Worm (Caenorhabditis elegans) whole organism, mixed stage, embryonic: ENCODE results near the gene ints-11.
A peak's percentile ranks its signal among the peaks of the same experiment; 100 is the strongest.

ENCODE experiments used
- M03D4.4 ChIP-seq: sonication (generic microtip); optimal IDR thresholded peaks from 2 replicates; lab custom pipeline; 2017; ENCODE audit warnings: mild to moderate bottlenecking, missing genetic modification characterization, missing compliant biosample characterization
- bed-3 ChIP-seq: fragments of 200-800 bp; sonication (Bioruptor generic); optimal IDR thresholded peaks from 3 replicates; lab custom pipeline; 2018; ENCODE audit warnings: mild to moderate bottlenecking, missing genetic modification characterization, moderate library complexity, missing compliant biosample characterization
- blmp-1 ChIP-seq: fragments of 150-350 bp; optimal IDR thresholded peaks from 2 replicates; lab custom pipeline; 2014; ENCODE audit warnings: missing biosample characterization, missing genetic modification characterization
- ceh-39 ChIP-seq: fragments of 150-350 bp; optimal IDR thresholded peaks from 2 replicates; lab custom pipeline; 2014; ENCODE audit warnings: missing biosample characterization, missing genetic modification characterization
- ceh-83 ChIP-seq: fragments of 200-800 bp; sonication (Bioruptor generic); optimal IDR thresholded peaks from 2 replicates; lab custom pipeline; 2018; ENCODE audit warnings: mild to moderate bottlenecking, missing genetic modification characterization, missing compliant biosample characterization
- ces-1 ChIP-seq: fragments of 150-350 bp; optimal IDR thresholded peaks from 2 replicates; lab custom pipeline; 2014; ENCODE audit warnings: missing biosample characterization, missing genetic modification reagents, missing genetic modification characterization
- drap-1 ChIP-seq: fragments of 200-800 bp; sonication (Bioruptor generic); optimal IDR thresholded peaks from 3 replicates; lab custom pipeline; 2018; ENCODE audit warnings: mild to moderate bottlenecking, missing genetic modification characterization, missing compliant biosample characterization
- elt-1 ChIP-seq: sonication (generic microtip); optimal IDR thresholded peaks from 2 replicates; lab custom pipeline; 2017; ENCODE audit warnings: missing genetic modification characterization, mild to moderate bottlenecking, missing compliant biosample characterization, antibody characterized with exemption, moderate library complexity, borderline replicate concordance; ENCODE audit not compliant: insufficient read depth
- elt-3 ChIP-seq: fragments of 150-350 bp; optimal IDR thresholded peaks from 2 replicates; lab custom pipeline; 2014; ENCODE audit warnings: missing biosample characterization, missing genetic modification characterization
- flh-1 ChIP-seq: fragments of 200-800 bp; sonication (Bioruptor generic); optimal IDR thresholded peaks from 2 replicates; lab custom pipeline; 2018; ENCODE audit warnings: mild to moderate bottlenecking, missing genetic modification characterization, moderate library complexity, missing compliant biosample characterization
- ham-2 ChIP-seq: fragments of 200-800 bp; sonication (Bioruptor generic); optimal IDR thresholded peaks from 2 replicates; lab custom pipeline; 2018; ENCODE audit warnings: mild to moderate bottlenecking, missing genetic modification characterization, missing compliant biosample characterization
- hlh-1 ChIP-seq: fragments of 150-350 bp; optimal IDR thresholded peaks from 2 replicates; lab custom pipeline; 2014; ENCODE audit warnings: missing biosample characterization, missing genetic modification reagents, missing genetic modification characterization
- lin-13 ChIP-seq: fragments of 150-350 bp; optimal IDR thresholded peaks from 2 replicates; lab custom pipeline; 2014; ENCODE audit warnings: missing biosample characterization, missing genetic modification characterization
- lin-32 ChIP-seq: fragments of 200-800 bp; sonication (Bioruptor generic); optimal IDR thresholded peaks from 2 replicates; lab custom pipeline; 2018; ENCODE audit warnings: mild to moderate bottlenecking, missing genetic modification characterization, missing compliant biosample characterization
- lsy-2 ChIP-seq: fragments of 150-350 bp; optimal IDR thresholded peaks from 2 replicates; lab custom pipeline; 2014; ENCODE audit warnings: missing biosample characterization, missing genetic modification characterization
- mab-5 ChIP-seq: fragments of 150-350 bp; optimal IDR thresholded peaks from 2 replicates; lab custom pipeline; 2014; ENCODE audit warnings: missing biosample characterization, missing genetic modification characterization
- mep-1 ChIP-seq: fragments of 150-350 bp; optimal IDR thresholded peaks from 2 replicates; lab custom pipeline; 2017; ENCODE audit warnings: missing biosample characterization, missing genetic modification reagents, missing genetic modification characterization, inconsistent platforms
- mls-2 ChIP-seq: sonication (generic microtip); optimal IDR thresholded peaks from 2 replicates; lab custom pipeline; 2016; ENCODE audit warnings: mild to moderate bottlenecking, missing genetic modification characterization, moderate library complexity, missing compliant biosample characterization
- nhr-12 ChIP-seq: fragments of 150-350 bp; optimal IDR thresholded peaks from 2 replicates; lab custom pipeline; 2014; ENCODE audit warnings: missing biosample characterization, missing genetic modification characterization
- nhr-2 ChIP-seq: fragments of 150-350 bp; optimal IDR thresholded peaks from 2 replicates; lab custom pipeline; 2014; ENCODE audit warnings: missing biosample characterization, missing genetic modification characterization
- nhr-237 ChIP-seq: fragments of 150-350 bp; optimal IDR thresholded peaks from 2 replicates; lab custom pipeline; 2014; ENCODE audit warnings: missing biosample characterization, missing genetic modification characterization
- nhr-28 ChIP-seq: fragments of 150-350 bp; optimal IDR thresholded peaks from 2 replicates; lab custom pipeline; 2014; ENCODE audit warnings: missing biosample characterization, missing genetic modification characterization
- nhr-76 ChIP-seq: sonication (generic microtip); optimal IDR thresholded peaks from 2 replicates; lab custom pipeline; 2017; ENCODE audit warnings: missing biosample characterization, missing genetic modification characterization
- pha-4 ChIP-seq: fragments of 150-350 bp; optimal IDR thresholded peaks from 2 replicates; lab custom pipeline; 2018; ENCODE audit warnings: missing biosample characterization, missing genetic modification reagents, missing genetic modification characterization
- sem-2 ChIP-seq: fragments of 200-800 bp; sonication (Bioruptor generic); optimal IDR thresholded peaks from 2 replicates; lab custom pipeline; 2018; ENCODE audit warnings: mild to moderate bottlenecking, missing genetic modification characterization, missing compliant biosample characterization
- snpc-4 ChIP-seq: fragments of 150-350 bp; optimal IDR thresholded peaks from 2 replicates; lab custom pipeline; 2014; ENCODE audit warnings: missing biosample characterization, missing genetic modification characterization
- sptf-1 ChIP-seq: sonication (generic microtip); optimal IDR thresholded peaks from 2 replicates; lab custom pipeline; 2017; ENCODE audit warnings: mild to moderate bottlenecking, missing genetic modification characterization, moderate library complexity, missing compliant biosample characterization
- tbx-8 ChIP-seq: fragments of 200-800 bp; sonication (Bioruptor generic); optimal IDR thresholded peaks from 2 replicates; lab custom pipeline; 2018; ENCODE audit warnings: mild to moderate bottlenecking, missing genetic modification characterization, moderate library complexity, missing compliant biosample characterization
- unc-120 ChIP-seq: sonication (generic microtip); optimal IDR thresholded peaks from 2 replicates; lab custom pipeline; 2017; ENCODE audit warnings: missing genetic modification characterization, missing compliant biosample characterization; ENCODE audit not compliant: poor library complexity, severe bottlenecking
- unc-62 ChIP-seq: fragments of 150-350 bp; optimal IDR thresholded peaks from 2 replicates; lab custom pipeline; 2014; ENCODE audit warnings: missing biosample characterization, missing genetic modification reagents, missing genetic modification characterization
- zip-8 ChIP-seq: fragments of 150-350 bp; optimal IDR thresholded peaks from 2 replicates; lab custom pipeline; 2014; ENCODE audit warnings: missing biosample characterization, missing genetic modification characterization
- ztf-11 ChIP-seq: fragments of 150-350 bp; optimal IDR thresholded peaks from 2 replicates; lab custom pipeline; 2014; ENCODE audit warnings: missing biosample characterization, missing genetic modification characterization

The ints-11 gene

ce11 chrII:8126132-8126531 is 17.1 kb downstream of the ints-11 start:
- no peak for TF ChIP-seq nhr-237 (tag; lab: Kevin White, UChicago)
- TF ChIP-seq ztf-11 (tag; lab: Kevin White, UChicago), result no peak
- TF ChIP-seq ces-1 (GFP tag; lab: Kevin White, UChicago), result no peak
- no peak for TF ChIP-seq ceh-39 (tag; lab: Kevin White, UChicago)
- no peak for TF ChIP-seq nhr-76
- TF ChIP-seq zip-8 (tag; lab: Kevin White, UChicago), result no peak
- no peak for TF ChIP-seq lin-32 (GFP tag; lab: Kevin White, UChicago)
- no peak for TF ChIP-seq drap-1
- TF ChIP-seq mab-5 (tag; lab: Kevin White, UChicago), result no peak
- no peak for TF ChIP-seq pha-4 (tag; lab: Kevin White, UChicago)
- TF ChIP-seq M03D4.4 (tag; lab: Kevin White, UChicago), result no peak
- TF ChIP-seq nhr-2 (tag; lab: Kevin White, UChicago), result no peak
- TF ChIP-seq flh-1 (GFP tag; lab: Kevin White, UChicago), result no peak
- no peak for TF ChIP-seq unc-62 (GFP tag; lab: Kevin White, UChicago)
- no peak for TF ChIP-seq ham-2 (GFP tag; lab: Kevin White, UChicago)
- TF ChIP-seq elt-3 (tag; lab: Kevin White, UChicago), result no peak

ce11 chrII:8125439-8125838 is 17.8 kb downstream of the ints-11 start:
- TF ChIP-seq nhr-12 (tag; lab: Kevin White, UChicago) (no peak), mab-5 (tag; lab: Kevin White, UChicago) (no peak), flh-1 (GFP tag; lab: Kevin White, UChicago) (no peak), lsy-2 (tag; lab: Kevin White, UChicago) (no peak), mls-2 (tag; lab: Kevin White, UChicago) (no peak), blmp-1 (tag; lab: Kevin White, UChicago) (no peak), tbx-8 (no peak), M03D4.4 (tag; lab: Kevin White, UChicago) (no peak), unc-62 (GFP tag; lab: Kevin White, UChicago) (no peak), nhr-2 (tag; lab: Kevin White, UChicago) (no peak), lin-32 (GFP tag; lab: Kevin White, UChicago) (no peak), ztf-11 (tag; lab: Kevin White, UChicago) (no peak), zip-8 (tag; lab: Kevin White, UChicago) (no peak), ceh-83 (GFP tag; lab: Kevin White, UChicago) (no peak), snpc-4 (no peak), unc-120 (tag; lab: Kevin White, UChicago) (no peak)
- TF ChIP-seq, all 35 proteins: peak for 0

DNA sequence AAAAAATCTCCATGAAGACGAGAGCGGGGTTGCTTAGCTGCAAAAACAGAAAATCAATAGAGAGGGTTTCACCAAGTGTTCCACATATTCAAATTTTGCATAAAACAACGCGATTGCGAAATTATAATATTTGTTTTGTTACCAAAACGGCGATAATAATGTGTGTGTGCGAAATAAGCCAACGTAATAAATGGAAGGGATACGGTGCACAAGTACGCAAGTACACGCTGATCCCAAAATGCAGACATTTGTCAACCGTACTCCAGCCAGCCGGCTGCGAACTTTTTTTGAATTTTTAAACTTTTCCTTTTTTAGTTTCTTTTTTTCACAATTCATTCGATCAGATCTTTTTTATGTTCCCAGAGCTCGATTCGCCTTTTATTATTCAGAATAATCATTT is 18.4 kb downstream of the ints-11 start, which contains the start of gene ire-1:
Gene ire-1, minus strand, starts transcription at position 44 of the 400 bp plus-strand sequence.
- no peak for TF ChIP-seq ztf-11 (tag; lab: Kevin White, UChicago)
- TF ChIP-seq mep-1 (tag; lab: Kevin White, UChicago), result peak; percentile 62
- no peak for TF ChIP-seq nhr-28 (tag; lab: Kevin White, UChicago)
- peak; percentile 67 for TF ChIP-seq pha-4 (tag; lab: Kevin White, UChicago)
- no peak for TF ChIP-seq bed-3
- peak; percentile 7 for TF ChIP-seq lin-13 (tag; lab: Kevin White, UChicago)
- TF ChIP-seq lsy-2 (tag; lab: Kevin White, UChicago), result peak; percentile 99
- peak; percentile 10 for TF ChIP-seq hlh-1
- TF ChIP-seq nhr-237 (tag; lab: Kevin White, UChicago), result peak; percentile 47
- TF ChIP-seq unc-120 (tag; lab: Kevin White, UChicago), result peak; percentile 3
- TF ChIP-seq, all 35 proteins: peak for 7

- peak; percentile 79 for TF ChIP-seq unc-120 (tag; lab: Kevin White, UChicago)
- no peak for TF ChIP-seq ham-2 (GFP tag; lab: Kevin White, UChicago)
- TF ChIP-seq, all 35 proteins: peak for 1
These were observed 25.9 kb downstream of the ints-11 start for ce11 chrII:8117426-8117825.

DNA sequence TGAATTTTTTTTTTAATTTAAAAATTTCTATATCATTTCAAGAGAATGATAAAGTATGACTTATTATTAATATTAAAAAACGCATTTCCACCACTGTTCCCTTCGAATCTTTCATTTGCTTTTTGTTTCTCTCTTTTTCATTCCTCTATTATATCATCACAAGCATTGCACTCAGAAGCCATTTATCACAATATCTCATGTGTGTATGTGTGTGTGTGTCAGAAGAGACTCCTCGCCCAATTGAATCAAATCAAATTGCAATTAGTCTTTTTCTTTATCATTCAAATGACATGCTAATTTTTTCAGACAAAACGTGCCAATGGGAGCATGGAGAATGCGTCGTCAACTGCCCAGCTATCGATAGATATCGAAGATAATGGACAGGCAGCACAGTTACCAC is 27.1 kb downstream of the ints-11 start, which contains the start of gene unc-105:
Gene unc-105, plus strand, starts transcription at position 301 of the 400 bp plus-strand sequence.
- TF ChIP-seq unc-62 (GFP tag; lab: Kevin White, UChicago) (peak; percentile 26), nhr-76 (no peak)

- TF ChIP-seq nhr-28 (tag; lab: Kevin White, UChicago) (no peak), nhr-237 (tag; lab: Kevin White, UChicago) (no peak), hlh-1 (no peak), elt-1 (no peak), unc-120 (tag; lab: Kevin White, UChicago) (no peak), sptf-1 (no peak), sem-2 (GFP tag; lab: Kevin White, UChicago) (no peak)
These were observed 31.2 kb downstream of the ints-11 start, which contains the start of gene lron-4 for ce11 chrII:8112063-8112462. TSS of gene lron-4 (minus strand) at chrII:8112163.
